Worm (Caenorhabditis elegans) whole organism, L3 larva: ENCODE measurements around the gene F46F5.10.

Source experiments
- ama-1 ChIP-seq: fragments of 150-350 bp; optimal IDR thresholded peaks from 2 replicates; lab custom pipeline; 2018
- ceh-82 ChIP-seq: fragments of 150-350 bp; optimal IDR thresholded peaks from 2 replicates; lab custom pipeline; 2014; ENCODE audit warnings: missing biosample characterization, missing genetic modification characterization
- elt-3 ChIP-seq, 3 experiments: fragments of 150-350 bp in 1 of 3; sonication (generic microtip) in 2 of 3; optimal IDR thresholded peaks; 2 replicates in 2 of 3; 4 replicates in 1 of 3; lab custom pipeline; 2014 to 2017; ENCODE audit warnings: missing biosample characterization in 3 of 3, missing genetic modification characterization in 3 of 3
- fkh-10 ChIP-seq: sonication (generic microtip); optimal IDR thresholded peaks from 2 replicates; lab custom pipeline; 2017; ENCODE audit warnings: missing biosample characterization, missing genetic modification reagents, missing genetic modification characterization
- mdl-1 ChIP-seq: fragments of 150-350 bp; optimal IDR thresholded peaks from 2 replicates; lab custom pipeline; 2014; ENCODE audit warnings: missing biosample characterization, missing genetic modification characterization
- nfya-1 ChIP-seq: sonication (generic microtip); optimal IDR thresholded peaks from 2 replicates; lab custom pipeline; 2017; ENCODE audit warnings: missing genetic modification characterization, mild to moderate bottlenecking, missing compliant biosample characterization, antibody characterized with exemption, moderate library complexity; ENCODE audit not compliant: insufficient read depth
- nhr-12 ChIP-seq: fragments of 150-350 bp; optimal IDR thresholded peaks from 2 replicates; lab custom pipeline; 2014; ENCODE audit warnings: missing biosample characterization, missing genetic modification characterization
- nhr-237 ChIP-seq: fragments of 150-350 bp; optimal IDR thresholded peaks from 2 replicates; lab custom pipeline; 2014; ENCODE audit warnings: missing biosample characterization, missing genetic modification characterization
- skn-1 ChIP-seq: fragments of 150-350 bp; optimal IDR thresholded peaks from 2 replicates; lab custom pipeline; 2014; ENCODE audit warnings: missing biosample characterization, missing genetic modification characterization
- unc-62 ChIP-seq: fragments of 150-350 bp; sonication (generic microtip); optimal IDR thresholded peaks from 4 replicates; lab custom pipeline; 2014; ENCODE audit warnings: missing biosample characterization, missing genetic modification reagents, missing genetic modification characterization
- ztf-11 ChIP-seq: fragments of 150-350 bp; optimal IDR thresholded peaks from 2 replicates; lab custom pipeline; 2014; ENCODE audit warnings: missing biosample characterization, missing genetic modification characterization

ce11 chrII:814737-815136, 8.9 kb upstream of the F46F5.10 start, which contains the start of gene msrp-3:
- TF ChIP-seq unc-62 (GFP tag; lab: Kevin White, UChicago) = no peak
- no peak for TF ChIP-seq fkh-10 (GFP tag; lab: Kevin White, UChicago)
- TF ChIP-seq elt-3 (tag; optimal IDR thresholded peaks at IDR 0.05; lab: Kevin White, UChicago) = no peak
- no peak for TF ChIP-seq ztf-11 (tag; lab: Kevin White, UChicago)
- TF ChIP-seq mdl-1 (tag; lab: Kevin White, UChicago) = no peak
- TF ChIP-seq nhr-12 (tag; lab: Kevin White, UChicago) = no peak
- no peak for TF ChIP-seq nhr-237
- TF ChIP-seq ama-1 = no peak
- TF ChIP-seq skn-1 (tag; lab: Kevin White, UChicago) = no peak
- no peak for TF ChIP-seq ceh-82 (tag; lab: Kevin White, UChicago)
- TF ChIP-seq nfya-1 (tag; lab: Kevin White, UChicago) = no peak
